Fruit fly (Drosophila melanogaster) whole organism, embryonic: ENCODE measurements around the gene fwd.

Source experiments
- Atf6 ChIP-seq: fragments of 200-800 bp; sonication (Bioruptor generic); IDR thresholded peaks from 2 replicates; pipeline ENCODE4 v1.3.6; 2022; ENCODE audit warnings: missing biosample characterization, missing genetic modification characterization
- CG10147 ChIP-seq: fragments of 200-800 bp; sonication (Bioruptor generic); optimal IDR thresholded peaks from 2 replicates; lab custom pipeline; 2019; ENCODE audit warnings: missing biosample characterization, mild to moderate bottlenecking, missing genetic modification characterization, moderate library complexity
- CG10274 ChIP-seq: fragments of 200-800 bp; sonication (Bioruptor generic); optimal IDR thresholded peaks from 3 replicates; lab custom pipeline; 2017; ENCODE audit warnings: missing biosample characterization, mild to moderate bottlenecking, missing genetic modification characterization
- CG10366 ChIP-seq: fragments of 200-800 bp; sonication (Bioruptor generic); IDR thresholded peaks from 2 replicates; pipeline ENCODE4 v1.3.6; 2022; ENCODE audit warnings: missing biosample characterization, missing genetic modification characterization
- CG11247 ChIP-seq: fragments of 200-800 bp; sonication (Bioruptor generic); IDR thresholded peaks from 2 replicates; pipeline ENCODE4 v1.3.6; 2022; ENCODE audit warnings: missing biosample characterization, missing genetic modification characterization
- CG12769 ChIP-seq: fragments of 200-800 bp; sonication (Bioruptor generic); optimal IDR thresholded peaks from 2 replicates; lab custom pipeline; 2019; ENCODE audit warnings: missing biosample characterization, mild to moderate bottlenecking, missing genetic modification characterization, moderate library complexity
- CG1602 ChIP-seq: fragments of 200-800 bp; sonication (Bioruptor generic); optimal IDR thresholded peaks from 3 replicates; lab custom pipeline; 2016; ENCODE audit warnings: missing biosample characterization, missing genetic modification characterization
- CG1603 ChIP-seq: fragments of 200-800 bp; sonication (Bioruptor generic); optimal IDR thresholded peaks from 2 replicates; lab custom pipeline; 2019; ENCODE audit warnings: missing biosample characterization, mild to moderate bottlenecking, missing genetic modification characterization, moderate library complexity
- CG1647 ChIP-seq: fragments of 200-800 bp; sonication (Bioruptor generic); optimal IDR thresholded peaks from 3 replicates; lab custom pipeline; 2016; ENCODE audit warnings: missing biosample characterization, missing genetic modification characterization
- CG16815 ChIP-seq: fragments of 200-800 bp; sonication (Bioruptor generic); optimal IDR thresholded peaks from 3 replicates; lab custom pipeline; 2017; ENCODE audit warnings: missing biosample characterization, mild to moderate bottlenecking, missing genetic modification characterization
- CG18619 ChIP-seq: fragments of 200-800 bp; sonication (Bioruptor generic); optimal IDR thresholded peaks from 3 replicates; lab custom pipeline; 2017; ENCODE audit warnings: missing biosample characterization, mild to moderate bottlenecking, missing genetic modification characterization
- CG3163 ChIP-seq: fragments of 200-800 bp; sonication (Bioruptor generic); optimal IDR thresholded peaks from 3 replicates; lab custom pipeline; 2016; ENCODE audit warnings: missing biosample characterization, missing genetic modification characterization
- CG32532 ChIP-seq: fragments of 200-800 bp; sonication (Bioruptor generic); IDR thresholded peaks from 2 replicates; pipeline ENCODE4 v1.3.6; 2022; ENCODE audit warnings: missing biosample characterization, missing genetic modification characterization
- CG4617 ChIP-seq: fragments of 200-800 bp; sonication (Bioruptor generic); optimal IDR thresholded peaks from 3 replicates; lab custom pipeline; 2016; ENCODE audit warnings: missing biosample characterization, missing genetic modification characterization, borderline replicate concordance
- CG7556 ChIP-seq: fragments of 200-800 bp; sonication (Bioruptor generic); optimal IDR thresholded peaks from 2 replicates; lab custom pipeline; 2017; ENCODE audit warnings: missing biosample characterization, mild to moderate bottlenecking, missing genetic modification characterization
- CG7987 ChIP-seq: fragments of 200-800 bp; sonication (Bioruptor generic); optimal IDR thresholded peaks from 2 replicates; lab custom pipeline; 2018; ENCODE audit warnings: missing biosample characterization, mild to moderate bottlenecking, missing genetic modification characterization, moderate library complexity
- CG8281 ChIP-seq: fragments of 200-800 bp; sonication (Bioruptor generic); optimal IDR thresholded peaks from 2 replicates; lab custom pipeline; 2018; ENCODE audit warnings: missing biosample characterization, mild to moderate bottlenecking, missing genetic modification characterization, moderate library complexity
- CG9817 ChIP-seq: fragments of 200-800 bp; sonication (Bioruptor generic); optimal IDR thresholded peaks from 2 replicates; lab custom pipeline; 2018; ENCODE audit warnings: missing biosample characterization, mild to moderate bottlenecking, missing genetic modification characterization, moderate library complexity
- CHES-1-like ChIP-seq: fragments of 200-800 bp; sonication (Bioruptor generic); optimal IDR thresholded peaks from 2 replicates; lab custom pipeline; 2016; ENCODE audit warnings: missing biosample characterization, missing genetic modification characterization
- D19B ChIP-seq: fragments of 200-800 bp; sonication (Bioruptor generic); optimal IDR thresholded peaks from 2 replicates; lab custom pipeline; 2017; ENCODE audit warnings: missing biosample characterization, mild to moderate bottlenecking, missing genetic modification characterization
- Dad ChIP-seq: fragments of 200-800 bp; sonication (Bioruptor generic); optimal IDR thresholded peaks from 3 replicates; lab custom pipeline; 2016; ENCODE audit warnings: missing biosample characterization, missing genetic modification characterization
- Dek ChIP-seq: fragments of 200-800 bp; sonication (Bioruptor generic); optimal IDR thresholded peaks from 3 replicates; lab custom pipeline; 2019; ENCODE audit warnings: missing biosample characterization, mild to moderate bottlenecking, missing genetic modification characterization, moderate library complexity
- Ets65A ChIP-seq: fragments of 200-800 bp; sonication (Bioruptor generic); peaks from one replicate; lab custom pipeline; 2016; ENCODE audit warnings: missing biosample characterization, missing genetic modification characterization
- H2.0 ChIP-seq: fragments of 200-800 bp; sonication (Bioruptor generic); IDR thresholded peaks from 2 replicates; pipeline ENCODE4 v1.3.6; 2022; ENCODE audit warnings: missing biosample characterization, missing genetic modification characterization
- Lpt ChIP-seq: fragments of >200 bp; optimal IDR thresholded peaks from 2 replicates; lab custom pipeline; 2018; ENCODE audit warnings: missing biosample characterization, missing genetic modification characterization
- Max ChIP-seq: fragments of 200-800 bp; sonication (Bioruptor generic); optimal IDR thresholded peaks from 2 replicates; lab custom pipeline; 2016; ENCODE audit warnings: missing biosample characterization, mild to moderate bottlenecking, missing genetic modification characterization
- Neu2 ChIP-seq: fragments of 200-800 bp; sonication (Bioruptor generic); optimal IDR thresholded peaks from 3 replicates; lab custom pipeline; 2016; ENCODE audit warnings: missing biosample characterization, missing genetic modification characterization, borderline replicate concordance
- NfI ChIP-seq: fragments of 200-800 bp; sonication (Bioruptor generic); optimal IDR thresholded peaks from 3 replicates; lab custom pipeline; 2018; ENCODE audit warnings: missing biosample characterization, mild to moderate bottlenecking, missing genetic modification characterization, moderate library complexity
- Sox102F ChIP-seq: fragments of 200-800 bp; sonication (Bioruptor generic); optimal IDR thresholded peaks from 2 replicates; lab custom pipeline; 2018; ENCODE audit warnings: missing biosample characterization, mild to moderate bottlenecking, missing genetic modification characterization, moderate library complexity
- ara ChIP-seq: fragments of 200-800 bp; sonication (Bioruptor generic); IDR thresholded peaks from 2 replicates; pipeline ENCODE4 v1.3.6; 2022; ENCODE audit warnings: missing biosample characterization, missing genetic modification characterization
- ato ChIP-seq: fragments of 200-800 bp; sonication (Bioruptor generic); IDR thresholded peaks from 2 replicates; pipeline ENCODE4 v1.3.6; 2022; ENCODE audit warnings: missing biosample characterization, missing genetic modification characterization; ENCODE audit not compliant: partially characterized antibody
- br ChIP-seq: fragments of >200 bp; optimal IDR thresholded peaks from 2 replicates; lab custom pipeline; 2017
- croc ChIP-seq: fragments of 200-800 bp; sonication (Bioruptor generic); conservative IDR thresholded peaks from 3 replicates; pipeline ENCODE4 v1.3.6; 2022; ENCODE audit warnings: missing biosample characterization, missing genetic modification characterization
- da ChIP-seq: fragments of 200-800 bp; sonication (Bioruptor generic); optimal IDR thresholded peaks from 2 replicates; lab custom pipeline; 2016; ENCODE audit warnings: missing biosample characterization, missing genetic modification characterization
- dysf ChIP-seq: fragments of 200-800 bp; sonication (Bioruptor generic); IDR thresholded peaks from 3 replicates; pipeline ENCODE4 v1.3.6; 2022; ENCODE audit warnings: missing biosample characterization, missing genetic modification characterization
- gce ChIP-seq: fragments of 200-800 bp; sonication (Bioruptor generic); IDR thresholded peaks from 3 replicates; pipeline ENCODE4 v1.3.6; 2022; ENCODE audit warnings: missing biosample characterization, missing genetic modification characterization
- hkb ChIP-seq, 2 experiments: fragments of 200-800 bp in 1 of 2; fragments of >200 bp in 1 of 2; sonication (Bioruptor generic) in 1 of 2; IDR thresholded peaks in 1 of 2; optimal IDR thresholded peaks in 1 of 2; 2 replicates each; pipeline versions ENCODE4 v1.3.6 to Lab custom; 2017 to 2022; ENCODE audit warnings: missing biosample characterization in 1 of 2, missing genetic modification characterization in 1 of 2
- insv ChIP-seq, 2 experiments: fragments of 200-800 bp; sonication (Bioruptor generic); optimal IDR thresholded peaks; 3 replicates each; lab custom pipeline; 2016 to 2018; ENCODE audit warnings: missing biosample characterization in 2 of 2, missing genetic modification characterization in 2 of 2
- pita ChIP-seq: fragments of 200-800 bp; sonication (Bioruptor generic); optimal IDR thresholded peaks from 2 replicates; lab custom pipeline; 2017; ENCODE audit warnings: missing biosample characterization, mild to moderate bottlenecking, missing genetic modification characterization
- rib ChIP-seq: fragments of 200-800 bp; sonication (Bioruptor generic); IDR thresholded peaks from 2 replicates; pipeline ENCODE4 v1.3.6; 2022; ENCODE audit warnings: missing biosample characterization, missing genetic modification characterization
- ro ChIP-seq: fragments of 200-800 bp; sonication (Bioruptor generic); IDR thresholded peaks from 2 replicates; pipeline ENCODE4 v1.3.6; 2022; ENCODE audit warnings: missing biosample characterization, missing genetic modification characterization
- scrt ChIP-seq: fragments of 200-800 bp; sonication (Bioruptor generic); optimal IDR thresholded peaks from 2 replicates; lab custom pipeline; 2018; ENCODE audit warnings: missing biosample characterization, mild to moderate bottlenecking, missing genetic modification characterization, moderate library complexity
- seq ChIP-seq: fragments of 200-800 bp; sonication (Bioruptor generic); IDR thresholded peaks from 2 replicates; pipeline ENCODE4 v1.3.6; 2022; ENCODE audit warnings: missing biosample characterization, missing genetic modification characterization
- slp2 ChIP-seq: fragments of 200-800 bp; sonication (Bioruptor generic); optimal IDR thresholded peaks from 2 replicates; lab custom pipeline; 2016; ENCODE audit warnings: missing biosample characterization, missing genetic modification characterization
- ssp ChIP-seq: fragments of 200-800 bp; sonication (Bioruptor generic); IDR thresholded peaks from 2 replicates; pipeline ENCODE4 v1.3.6; 2022; ENCODE audit warnings: missing biosample characterization, missing genetic modification characterization
- tgo ChIP-seq: fragments of 200-800 bp; sonication (Bioruptor generic); IDR thresholded peaks from 3 replicates; pipeline ENCODE4 v1.3.6; 2022; ENCODE audit warnings: missing biosample characterization, missing genetic modification characterization
- tna ChIP-seq: fragments of 200-800 bp; sonication (Bioruptor generic); IDR thresholded peaks from 2 replicates; pipeline ENCODE4 v1.3.6; 2022; ENCODE audit warnings: missing biosample characterization, missing genetic modification characterization; ENCODE audit not compliant: partially characterized antibody
- tx ChIP-seq: fragments of 200-800 bp; sonication (Bioruptor generic); optimal IDR thresholded peaks from 2 replicates; lab custom pipeline; 2016; ENCODE audit warnings: missing biosample characterization, missing genetic modification characterization
- wdn ChIP-seq: fragments of 200-800 bp; sonication (Bioruptor generic); IDR thresholded peaks from 2 replicates; pipeline ENCODE4 v1.3.6; 2022; ENCODE audit warnings: missing biosample characterization, missing genetic modification characterization
- wor ChIP-seq: fragments of 200-800 bp; sonication (Bioruptor generic); IDR thresholded peaks from 2 replicates; pipeline ENCODE4 v1.3.6; 2022; ENCODE audit warnings: missing biosample characterization, missing genetic modification characterization
- z ChIP-seq: fragments of 200-800 bp; sonication (Bioruptor generic); IDR thresholded peaks from 3 replicates; pipeline ENCODE4 v1.3.6; 2022; ENCODE audit warnings: missing biosample characterization, missing genetic modification characterization
- zen2 ChIP-seq: fragments of 200-800 bp; sonication (Bioruptor generic); IDR thresholded peaks from 3 replicates; pipeline ENCODE4 v1.3.6; 2022; ENCODE audit warnings: missing biosample characterization, missing genetic modification characterization; ENCODE audit not compliant: partially characterized antibody

Gene fwd

dm6 chr3L:329153-329698, 9.5 kb upstream of the fwd start (continued):
- TF ChIP-seq CG18619 (no peak), CHES-1-like (GFP tag; lab: Kevin White, UChicago) (no peak), ssp (no peak), CG10147 (GFP tag; lab: Kevin White, UChicago) (peak; percentile 22), Max (no peak), ro (no peak), CG16815 (GFP tag; lab: Kevin White, UChicago) (no peak), hkb (optimal IDR thresholded peaks at IDR 0.05; lab: Kevin White, UChicago) (no peak), hkb (GFP tag; IDR thresholded peaks at IDR 0.05; lab: Robert Waterston, UW) (no peak), Sox102F (GFP tag; lab: Kevin White, UChicago) (no peak), CG7556 (GFP tag; lab: Kevin White, UChicago) (no peak), NfI (GFP tag; lab: Kevin White, UChicago) (peak; percentile 43), insv (GFP tag; optimal IDR thresholded peaks at IDR 0.05; lab: Kevin White, UChicago) (no peak), tx (GFP tag; lab: Kevin White, UChicago) (no peak), H2.0 (no peak), slp2 (no peak), CG10274 (no peak), br (lab: Kevin White, UChicago) (no peak), Dad (GFP tag; lab: Kevin White, UChicago) (no peak), Lpt (GFP tag; lab: Kevin White, UChicago) (no peak), ato (GFP tag; lab: Robert Waterston, UW) (no peak), ara (GFP tag; lab: Robert Waterston, UW) (no peak), rib (GFP tag; lab: Robert Waterston, UW) (no peak), CG32532 (GFP tag; lab: Robert Waterston, UW) (no peak), scrt (no peak), Ets65A (peak; percentile 85), tna (GFP tag; lab: Robert Waterston, UW) (peak; percentile 17; the same call in 1 of the 2 replicates), CG1603 (tag; lab: Kevin White, UChicago) (peak; percentile 36), seq (GFP tag; lab: Robert Waterston, UW) (no peak), wor (GFP tag; lab: Robert Waterston, UW) (no peak), CG4617 (GFP tag; lab: Kevin White, UChicago) (no peak), CG12769 (tag; lab: Kevin White, UChicago) (no peak), CG10366 (GFP tag; lab: Robert Waterston, UW) (no peak), zen2 (GFP tag; lab: Robert Waterston, UW) (no peak; the same call in 2 of the 3 replicates), Dek (tag; lab: Kevin White, UChicago) (no peak), da (GFP tag; lab: Kevin White, UChicago) (no peak), D19B (GFP tag; lab: Kevin White, UChicago) (no peak), gce (GFP tag; lab: Robert Waterston, UW) (no peak), Atf6 (GFP tag; lab: Robert Waterston, UW) (no peak), wdn (GFP tag; lab: Robert Waterston, UW) (no peak), CG1602 (GFP tag; lab: Kevin White, UChicago) (no peak), z (GFP tag; lab: Robert Waterston, UW) (no peak), CG3163 (no peak), tgo (GFP tag; lab: Robert Waterston, UW) (no peak), Neu2 (GFP tag; lab: Kevin White, UChicago) (no peak), pita (no peak), CG7987 (peak; percentile 27), CG9817 (tag; lab: Kevin White, UChicago) (no peak), CG8281 (tag; lab: Kevin White, UChicago) (no peak), CG1647 (GFP tag; lab: Kevin White, UChicago) (no peak), croc (GFP tag; lab: Robert Waterston, UW) (no peak), CG11247 (GFP tag; lab: Robert Waterston, UW) (no peak), dysf (no peak)
